Worm (Caenorhabditis elegans) whole organism, mixed stage, embryonic: Measurements from ENCODE around the gene hira-1.
A peak's percentile ranks its signal among the peaks of the same experiment; 100 is the strongest.

Experiments used
- M03D4.4 ChIP-seq: sonication (generic microtip); optimal IDR thresholded peaks from 2 replicates; lab custom pipeline; 2017; ENCODE audit warnings: mild to moderate bottlenecking, missing genetic modification characterization, missing compliant biosample characterization
- bed-3 ChIP-seq: fragments of 200-800 bp; sonication (Bioruptor generic); optimal IDR thresholded peaks from 3 replicates; lab custom pipeline; 2018; ENCODE audit warnings: mild to moderate bottlenecking, missing genetic modification characterization, moderate library complexity, missing compliant biosample characterization
- blmp-1 ChIP-seq: fragments of 150-350 bp; optimal IDR thresholded peaks from 2 replicates; lab custom pipeline; 2014; ENCODE audit warnings: missing biosample characterization, missing genetic modification characterization
- ceh-39 ChIP-seq: fragments of 150-350 bp; optimal IDR thresholded peaks from 2 replicates; lab custom pipeline; 2014; ENCODE audit warnings: missing biosample characterization, missing genetic modification characterization
- ceh-43 ChIP-seq: fragments of 200-800 bp; sonication (Bioruptor generic); optimal IDR thresholded peaks from 2 replicates; lab custom pipeline; 2018; ENCODE audit warnings: mild to moderate bottlenecking, missing genetic modification characterization, moderate library complexity, missing compliant biosample characterization
- ceh-83 ChIP-seq: fragments of 200-800 bp; sonication (Bioruptor generic); optimal IDR thresholded peaks from 2 replicates; lab custom pipeline; 2018; ENCODE audit warnings: mild to moderate bottlenecking, missing genetic modification characterization, missing compliant biosample characterization
- ces-1 ChIP-seq: fragments of 150-350 bp; optimal IDR thresholded peaks from 2 replicates; lab custom pipeline; 2014; ENCODE audit warnings: missing biosample characterization, missing genetic modification reagents, missing genetic modification characterization
- cnd-1 ChIP-seq: fragments of 200-800 bp; sonication (Bioruptor generic); optimal IDR thresholded peaks from 2 replicates; lab custom pipeline; 2018; ENCODE audit warnings: mild to moderate bottlenecking, missing genetic modification characterization, missing compliant biosample characterization
- drap-1 ChIP-seq: fragments of 200-800 bp; sonication (Bioruptor generic); optimal IDR thresholded peaks from 3 replicates; lab custom pipeline; 2018; ENCODE audit warnings: mild to moderate bottlenecking, missing genetic modification characterization, missing compliant biosample characterization
- elt-1 ChIP-seq: sonication (generic microtip); optimal IDR thresholded peaks from 2 replicates; lab custom pipeline; 2017; ENCODE audit warnings: missing genetic modification characterization, mild to moderate bottlenecking, missing compliant biosample characterization, antibody characterized with exemption, moderate library complexity, borderline replicate concordance; ENCODE audit not compliant: insufficient read depth
- elt-3 ChIP-seq: fragments of 150-350 bp; optimal IDR thresholded peaks from 2 replicates; lab custom pipeline; 2014; ENCODE audit warnings: missing biosample characterization, missing genetic modification characterization
- flh-1 ChIP-seq: fragments of 200-800 bp; sonication (Bioruptor generic); optimal IDR thresholded peaks from 2 replicates; lab custom pipeline; 2018; ENCODE audit warnings: mild to moderate bottlenecking, missing genetic modification characterization, moderate library complexity, missing compliant biosample characterization
- ham-2 ChIP-seq: fragments of 200-800 bp; sonication (Bioruptor generic); optimal IDR thresholded peaks from 2 replicates; lab custom pipeline; 2018; ENCODE audit warnings: mild to moderate bottlenecking, missing genetic modification characterization, missing compliant biosample characterization
- hlh-1 ChIP-seq: fragments of 150-350 bp; optimal IDR thresholded peaks from 2 replicates; lab custom pipeline; 2014; ENCODE audit warnings: missing biosample characterization, missing genetic modification reagents, missing genetic modification characterization
- lin-13 ChIP-seq: fragments of 150-350 bp; optimal IDR thresholded peaks from 2 replicates; lab custom pipeline; 2014; ENCODE audit warnings: missing biosample characterization, missing genetic modification characterization
- lin-32 ChIP-seq: fragments of 200-800 bp; sonication (Bioruptor generic); optimal IDR thresholded peaks from 2 replicates; lab custom pipeline; 2018; ENCODE audit warnings: mild to moderate bottlenecking, missing genetic modification characterization, missing compliant biosample characterization
- lsy-2 ChIP-seq: fragments of 150-350 bp; optimal IDR thresholded peaks from 2 replicates; lab custom pipeline; 2014; ENCODE audit warnings: missing biosample characterization, missing genetic modification characterization
- mab-5 ChIP-seq: fragments of 150-350 bp; optimal IDR thresholded peaks from 2 replicates; lab custom pipeline; 2014; ENCODE audit warnings: missing biosample characterization, missing genetic modification characterization
- mep-1 ChIP-seq: fragments of 150-350 bp; optimal IDR thresholded peaks from 2 replicates; lab custom pipeline; 2017; ENCODE audit warnings: missing biosample characterization, missing genetic modification reagents, missing genetic modification characterization, inconsistent platforms
- nhr-12 ChIP-seq: fragments of 150-350 bp; optimal IDR thresholded peaks from 2 replicates; lab custom pipeline; 2014; ENCODE audit warnings: missing biosample characterization, missing genetic modification characterization
- nhr-2 ChIP-seq: fragments of 150-350 bp; optimal IDR thresholded peaks from 2 replicates; lab custom pipeline; 2014; ENCODE audit warnings: missing biosample characterization, missing genetic modification characterization
- nhr-237 ChIP-seq: fragments of 150-350 bp; optimal IDR thresholded peaks from 2 replicates; lab custom pipeline; 2014; ENCODE audit warnings: missing biosample characterization, missing genetic modification characterization
- nhr-28 ChIP-seq: fragments of 150-350 bp; optimal IDR thresholded peaks from 2 replicates; lab custom pipeline; 2014; ENCODE audit warnings: missing biosample characterization, missing genetic modification characterization
- pha-4 ChIP-seq: fragments of 150-350 bp; optimal IDR thresholded peaks from 2 replicates; lab custom pipeline; 2018; ENCODE audit warnings: missing biosample characterization, missing genetic modification reagents, missing genetic modification characterization
- sem-2 ChIP-seq: fragments of 200-800 bp; sonication (Bioruptor generic); optimal IDR thresholded peaks from 2 replicates; lab custom pipeline; 2018; ENCODE audit warnings: mild to moderate bottlenecking, missing genetic modification characterization, missing compliant biosample characterization
- snpc-4 ChIP-seq: fragments of 150-350 bp; optimal IDR thresholded peaks from 2 replicates; lab custom pipeline; 2014; ENCODE audit warnings: missing biosample characterization, missing genetic modification characterization
- sptf-1 ChIP-seq: sonication (generic microtip); optimal IDR thresholded peaks from 2 replicates; lab custom pipeline; 2017; ENCODE audit warnings: mild to moderate bottlenecking, missing genetic modification characterization, moderate library complexity, missing compliant biosample characterization
- tbx-8 ChIP-seq: fragments of 200-800 bp; sonication (Bioruptor generic); optimal IDR thresholded peaks from 2 replicates; lab custom pipeline; 2018; ENCODE audit warnings: mild to moderate bottlenecking, missing genetic modification characterization, moderate library complexity, missing compliant biosample characterization
- unc-120 ChIP-seq: sonication (generic microtip); optimal IDR thresholded peaks from 2 replicates; lab custom pipeline; 2017; ENCODE audit warnings: missing genetic modification characterization, missing compliant biosample characterization; ENCODE audit not compliant: poor library complexity, severe bottlenecking
- unc-39 ChIP-seq: fragments of 150-350 bp; optimal IDR thresholded peaks from 2 replicates; lab custom pipeline; 2014; ENCODE audit warnings: missing biosample characterization, missing genetic modification characterization
- unc-62 ChIP-seq: fragments of 150-350 bp; optimal IDR thresholded peaks from 2 replicates; lab custom pipeline; 2014; ENCODE audit warnings: missing biosample characterization, missing genetic modification reagents, missing genetic modification characterization
- zip-8 ChIP-seq: fragments of 150-350 bp; optimal IDR thresholded peaks from 2 replicates; lab custom pipeline; 2014; ENCODE audit warnings: missing biosample characterization, missing genetic modification characterization
- ztf-11 ChIP-seq: fragments of 150-350 bp; optimal IDR thresholded peaks from 2 replicates; lab custom pipeline; 2014; ENCODE audit warnings: missing biosample characterization, missing genetic modification characterization

hira-1 gene

DNA sequence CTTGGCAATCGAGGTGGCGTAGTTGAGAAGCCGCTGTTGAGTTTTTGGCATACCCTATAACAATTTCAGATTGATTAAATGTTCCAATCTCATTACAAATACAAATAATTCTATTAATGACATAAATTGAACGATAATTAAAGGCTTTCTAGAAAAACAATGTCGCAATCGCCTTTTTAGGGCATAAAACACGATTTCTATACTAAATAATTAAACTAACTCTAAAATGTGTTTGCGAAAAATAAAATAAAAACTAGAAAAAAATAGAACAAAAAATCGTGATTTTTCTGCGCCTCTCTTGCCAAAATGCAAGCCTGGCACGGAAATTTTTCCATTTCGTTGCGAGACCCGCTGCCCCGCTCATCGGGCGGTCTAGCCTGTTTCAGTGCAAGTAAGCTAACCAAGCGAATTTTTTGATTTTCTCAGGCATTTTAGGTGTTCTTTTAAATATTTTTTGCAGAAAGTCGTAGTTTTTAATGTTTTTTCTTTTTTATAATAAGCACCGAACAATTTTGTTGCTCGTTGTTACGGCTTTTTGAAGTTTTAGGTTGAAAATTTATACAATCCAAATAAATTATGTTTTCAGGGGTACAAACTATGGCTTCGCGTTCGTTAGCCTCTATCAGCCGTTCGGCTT lies 37.0 kb downstream of the hira-1 start, which contains the start of the genes C34E10.12, C34E10.10 and atp-2:
C34E10.12 (minus strand) TSS at position 51 of the 637 bp plus-strand sequence.
C34E10.10 (minus strand) TSS at position 54 of the 637 bp plus-strand sequence.
atp-2 (plus strand) TSS at position 587 of the 637 bp plus-strand sequence.
- TF ChIP-seq ceh-39 (tag; lab: Kevin White, UChicago) = peak; percentile 50
- peak; percentile 66 for TF ChIP-seq sptf-1 (tag; lab: Kevin White, UChicago)
- TF ChIP-seq ham-2 (GFP tag; lab: Kevin White, UChicago) = peak; percentile 90
- peak; percentile 61 for TF ChIP-seq ces-1 (GFP tag; lab: Kevin White, UChicago)
- no peak for TF ChIP-seq bed-3
- TF ChIP-seq nhr-237 (tag; lab: Kevin White, UChicago) = peak; percentile 80
- no peak for TF ChIP-seq M03D4.4 (tag; lab: Kevin White, UChicago)
- peak; percentile 61 for TF ChIP-seq pha-4 (tag; lab: Kevin White, UChicago)
- peak; percentile 80 for TF ChIP-seq unc-120
- TF ChIP-seq blmp-1 (tag; lab: Kevin White, UChicago) = no peak
- peak; percentile 59 for TF ChIP-seq lin-13 (tag; lab: Kevin White, UChicago)
- TF ChIP-seq mep-1 = peak; percentile 92
- peak; percentile 4 for TF ChIP-seq tbx-8 (GFP tag; lab: Kevin White, UChicago)
- peak; percentile 48 for TF ChIP-seq hlh-1 (tag; lab: Kevin White, UChicago)
- peak; percentile 84 for TF ChIP-seq lsy-2 (tag; lab: Kevin White, UChicago)
- TF ChIP-seq mab-5 (tag; lab: Kevin White, UChicago) = no peak
- no peak for TF ChIP-seq cnd-1
- peak; percentile 22 for TF ChIP-seq unc-62
- TF ChIP-seq sem-2 (GFP tag; lab: Kevin White, UChicago) = no peak
- no peak for TF ChIP-seq ceh-43 (GFP tag; lab: Kevin White, UChicago)
- peak; percentile 18 for TF ChIP-seq drap-1 (GFP tag; lab: Kevin White, UChicago)

DNA sequence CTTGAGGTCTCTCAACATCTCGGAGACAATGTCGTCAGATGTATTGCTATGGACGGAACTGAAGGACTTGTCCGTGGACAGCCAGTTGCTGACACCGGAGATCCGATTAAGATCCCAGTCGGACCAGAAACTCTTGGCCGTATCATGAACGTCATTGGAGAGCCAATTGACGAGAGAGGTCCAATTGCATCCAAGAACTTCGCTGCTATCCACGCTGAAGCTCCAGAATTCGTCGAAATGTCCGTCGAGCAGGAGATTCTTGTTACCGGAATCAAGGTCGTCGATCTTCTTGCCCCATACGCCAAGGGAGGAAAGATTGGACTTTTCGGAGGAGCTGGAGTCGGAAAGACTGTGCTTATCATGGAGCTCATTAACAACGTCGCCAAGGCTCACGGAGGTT lies 37.9 kb downstream of the hira-1 start:
- no peak for TF ChIP-seq mep-1
- TF ChIP-seq mab-5 (tag; lab: Kevin White, UChicago) = no peak
- no peak for TF ChIP-seq M03D4.4 (tag; lab: Kevin White, UChicago)
- TF ChIP-seq lin-13 (tag; lab: Kevin White, UChicago) = no peak
- no peak for TF ChIP-seq elt-1 (tag; lab: Kevin White, UChicago)
- TF ChIP-seq zip-8 (tag; lab: Kevin White, UChicago) = no peak
- TF ChIP-seq snpc-4 (tag; lab: Kevin White, UChicago) = no peak
- no peak for TF ChIP-seq ces-1 (GFP tag; lab: Kevin White, UChicago)
- no peak for TF ChIP-seq cnd-1
- no peak for TF ChIP-seq ceh-83 (GFP tag; lab: Kevin White, UChicago)
- no peak for TF ChIP-seq sptf-1 (tag; lab: Kevin White, UChicago)
- no peak for TF ChIP-seq ham-2 (GFP tag; lab: Kevin White, UChicago)
- TF ChIP-seq flh-1 (GFP tag; lab: Kevin White, UChicago) = no peak
- no peak for TF ChIP-seq elt-3
- TF ChIP-seq unc-39 (tag; lab: Kevin White, UChicago) = no peak
- TF ChIP-seq nhr-28 (tag; lab: Kevin White, UChicago) = no peak
- TF ChIP-seq drap-1 (GFP tag; lab: Kevin White, UChicago) = no peak
- no peak for TF ChIP-seq lin-32 (GFP tag; lab: Kevin White, UChicago)
- no peak for TF ChIP-seq nhr-2

DNA sequence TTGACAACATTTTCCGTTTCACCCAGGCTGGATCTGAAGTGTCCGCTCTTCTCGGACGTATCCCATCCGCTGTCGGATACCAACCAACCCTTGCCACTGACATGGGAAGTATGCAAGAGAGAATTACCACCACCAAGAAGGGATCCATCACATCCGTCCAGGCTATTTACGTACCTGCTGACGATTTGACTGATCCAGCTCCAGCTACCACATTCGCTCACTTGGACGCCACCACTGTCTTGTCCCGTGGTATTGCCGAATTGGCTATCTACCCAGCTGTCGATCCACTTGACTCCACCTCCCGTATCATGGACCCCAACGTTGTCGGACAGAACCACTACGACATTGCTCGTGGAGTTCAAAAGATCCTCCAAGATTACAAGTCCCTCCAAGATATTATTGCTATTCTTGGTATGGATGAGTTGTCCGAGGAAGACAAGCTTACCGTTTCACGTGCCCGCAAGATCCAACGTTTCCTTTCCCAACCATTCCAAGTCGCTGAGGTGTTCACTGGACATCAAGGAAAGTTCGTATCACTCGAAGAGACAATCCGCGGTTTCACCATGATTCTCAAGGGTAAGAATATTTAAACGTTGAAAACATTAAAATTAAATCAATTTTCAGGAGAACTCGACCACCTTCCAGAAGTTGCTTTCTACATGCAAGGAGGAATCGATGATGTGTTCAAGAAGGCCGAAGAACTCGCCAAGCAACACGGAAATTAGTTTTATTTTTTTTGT lies 38.8 kb downstream of the hira-1 start:
- TF ChIP-seq unc-39 (tag; lab: Kevin White, UChicago) = no peak
- TF ChIP-seq ceh-43 (GFP tag; lab: Kevin White, UChicago) = no peak
- TF ChIP-seq elt-3 = no peak
- no peak for TF ChIP-seq sem-2 (GFP tag; lab: Kevin White, UChicago)
- TF ChIP-seq nhr-12 = no peak
- TF ChIP-seq nhr-28 (tag; lab: Kevin White, UChicago) = no peak
- no peak for TF ChIP-seq cnd-1
- TF ChIP-seq unc-120 = no peak
- TF ChIP-seq ztf-11 (tag; lab: Kevin White, UChicago) = no peak
- TF ChIP-seq nhr-2 = no peak
- TF ChIP-seq nhr-237 (tag; lab: Kevin White, UChicago) = no peak
- no peak for TF ChIP-seq ceh-39 (tag; lab: Kevin White, UChicago)
- TF ChIP-seq unc-62 = no peak
- TF ChIP-seq, all 35 proteins: peak for 0
